Worm (Caenorhabditis elegans) whole organism, L3 larva: ENCODE measurements around the gene Y49F6B.19.

ENCODE experiments used
- R02D3.7 ChIP-seq: fragments of 150-350 bp; optimal IDR thresholded peaks from 2 replicates; lab custom pipeline; 2014; ENCODE audit warnings: missing biosample characterization, missing genetic modification characterization
- ama-1 ChIP-seq: fragments of 150-350 bp; optimal IDR thresholded peaks from 2 replicates; lab custom pipeline; 2018
- ceh-16 ChIP-seq: sonication (generic microtip); optimal IDR thresholded peaks from 2 replicates; lab custom pipeline; 2017; ENCODE audit warnings: missing biosample characterization, missing genetic modification characterization
- ceh-28 ChIP-seq: fragments of 150-350 bp; optimal IDR thresholded peaks from 2 replicates; lab custom pipeline; 2014; ENCODE audit warnings: missing biosample characterization, missing genetic modification reagents, missing genetic modification characterization
- daf-12 ChIP-seq: fragments of 150-350 bp; optimal IDR thresholded peaks from 2 replicates; lab custom pipeline; 2014; ENCODE audit warnings: missing biosample characterization, missing genetic modification reagents, missing genetic modification characterization
- egl-27 ChIP-seq: sonication (generic microtip); optimal IDR thresholded peaks from 4 replicates; lab custom pipeline; 2017; ENCODE audit warnings: missing biosample characterization, missing genetic modification reagents, missing genetic modification characterization
- egl-5 ChIP-seq: fragments of 150-350 bp; optimal IDR thresholded peaks from 2 replicates; lab custom pipeline; 2017; ENCODE audit warnings: missing biosample characterization, missing genetic modification reagents, missing genetic modification characterization, inconsistent platforms
- elt-1 ChIP-seq: fragments of 150-350 bp; optimal IDR thresholded peaks from 2 replicates; lab custom pipeline; 2014; ENCODE audit warnings: missing biosample characterization, missing genetic modification characterization
- elt-2 ChIP-seq: sonication (generic microtip); optimal IDR thresholded peaks from 2 replicates; lab custom pipeline; 2016; ENCODE audit warnings: missing genetic modification reagents, mild to moderate bottlenecking, missing genetic modification characterization, missing compliant biosample characterization
- eor-1 ChIP-seq, 2 experiments: fragments of 150-350 bp; optimal IDR thresholded peaks; 2 replicates each; lab custom pipeline; 2014 to 2018; ENCODE audit warnings: missing biosample characterization in 2 of 2, missing genetic modification characterization in 2 of 2
- fkh-10 ChIP-seq: sonication (generic microtip); optimal IDR thresholded peaks from 2 replicates; lab custom pipeline; 2017; ENCODE audit warnings: missing biosample characterization, missing genetic modification reagents, missing genetic modification characterization
- fos-1 ChIP-seq: fragments of 150-350 bp; optimal IDR thresholded peaks from 2 replicates; lab custom pipeline; 2014; ENCODE audit warnings: missing biosample characterization, missing genetic modification characterization
- hmg-11 ChIP-seq: sonication (generic microtip); optimal IDR thresholded peaks from 2 replicates; lab custom pipeline; 2016; ENCODE audit warnings: missing genetic modification characterization, missing compliant biosample characterization
- jun-1 ChIP-seq: fragments of 150-350 bp; optimal IDR thresholded peaks from 2 replicates; lab custom pipeline; 2014; ENCODE audit warnings: missing biosample characterization, missing genetic modification reagents, missing genetic modification characterization
- lin-15B ChIP-seq: fragments of 150-350 bp; optimal IDR thresholded peaks from 2 replicates; lab custom pipeline; 2014; ENCODE audit warnings: missing biosample characterization, missing genetic modification characterization
- lin-39 ChIP-seq: fragments of 150-350 bp; optimal IDR thresholded peaks from 2 replicates; lab custom pipeline; 2018; ENCODE audit warnings: missing biosample characterization, missing genetic modification reagents, missing genetic modification characterization
- mml-1 ChIP-seq: fragments of 150-350 bp; sonication (generic microtip); optimal IDR thresholded peaks from 3 replicates; lab custom pipeline; 2014; ENCODE audit warnings: missing biosample characterization, missing genetic modification characterization
- nfya-1 ChIP-seq: sonication (generic microtip); optimal IDR thresholded peaks from 2 replicates; lab custom pipeline; 2017; ENCODE audit warnings: missing genetic modification characterization, mild to moderate bottlenecking, missing compliant biosample characterization, antibody characterized with exemption, moderate library complexity; ENCODE audit not compliant: insufficient read depth
- nhr-11 ChIP-seq: fragments of 150-350 bp; optimal IDR thresholded peaks from 2 replicates; lab custom pipeline; 2014; ENCODE audit warnings: missing biosample characterization, missing genetic modification characterization
- nhr-23 ChIP-seq: fragments of 150-350 bp; optimal IDR thresholded peaks from 2 replicates; lab custom pipeline; 2014; ENCODE audit warnings: missing biosample characterization, missing genetic modification reagents, missing genetic modification characterization
- nhr-237 ChIP-seq: fragments of 150-350 bp; optimal IDR thresholded peaks from 2 replicates; lab custom pipeline; 2014; ENCODE audit warnings: missing biosample characterization, missing genetic modification characterization
- nhr-25 ChIP-seq: sonication (generic microtip); optimal IDR thresholded peaks from 2 replicates; lab custom pipeline; 2017; ENCODE audit warnings: missing biosample characterization, missing genetic modification characterization
- nhr-28 ChIP-seq: fragments of 150-350 bp; optimal IDR thresholded peaks from 2 replicates; lab custom pipeline; 2014; ENCODE audit warnings: missing biosample characterization, missing genetic modification characterization
- nhr-43 ChIP-seq: sonication (generic microtip); optimal IDR thresholded peaks from 2 replicates; lab custom pipeline; 2016; ENCODE audit warnings: mild to moderate bottlenecking, missing genetic modification characterization, missing compliant biosample characterization; ENCODE audit not compliant: poor library complexity, severe bottlenecking
- nhr-67 ChIP-seq: fragments of 150-350 bp; optimal IDR thresholded peaks from 2 replicates; lab custom pipeline; 2014; ENCODE audit warnings: missing biosample characterization, missing genetic modification characterization
- nhr-76 ChIP-seq: fragments of 150-350 bp; sonication (generic microtip); optimal IDR thresholded peaks from 5 replicates; lab custom pipeline; 2014; ENCODE audit warnings: missing biosample characterization, missing genetic modification characterization
- pha-4 ChIP-seq: fragments of 150-350 bp; optimal IDR thresholded peaks from 2 replicates; lab custom pipeline; 2014; ENCODE audit warnings: missing biosample characterization, missing genetic modification reagents, missing genetic modification characterization
- pqm-1 ChIP-seq: fragments of 150-350 bp; optimal IDR thresholded peaks from 2 replicates; lab custom pipeline; 2017; ENCODE audit warnings: missing biosample characterization, missing genetic modification characterization, inconsistent platforms
- sea-2 ChIP-seq: fragments of 150-350 bp; sonication (generic microtip); optimal IDR thresholded peaks from 4 replicates; lab custom pipeline; 2014; ENCODE audit warnings: missing biosample characterization, missing genetic modification reagents, missing genetic modification characterization
- skn-1 ChIP-seq: fragments of 150-350 bp; optimal IDR thresholded peaks from 2 replicates; lab custom pipeline; 2014; ENCODE audit warnings: missing biosample characterization, missing genetic modification characterization
- snpc-4 ChIP-seq: fragments of 150-350 bp; optimal IDR thresholded peaks from 2 replicates; lab custom pipeline; 2014; ENCODE audit warnings: missing biosample characterization, missing genetic modification characterization
- tbx-2 ChIP-seq: sonication (generic microtip); optimal IDR thresholded peaks from 2 replicates; lab custom pipeline; 2016; ENCODE audit warnings: mild to moderate bottlenecking, missing genetic modification characterization, missing compliant biosample characterization
- zag-1 ChIP-seq: fragments of 150-350 bp; optimal IDR thresholded peaks from 2 replicates; lab custom pipeline; 2014; ENCODE audit warnings: missing biosample characterization, missing genetic modification characterization
- ztf-11 ChIP-seq: fragments of 150-350 bp; optimal IDR thresholded peaks from 2 replicates; lab custom pipeline; 2014; ENCODE audit warnings: missing biosample characterization, missing genetic modification characterization
- ztf-4 ChIP-seq: fragments of 150-350 bp; optimal IDR thresholded peaks from 2 replicates; lab custom pipeline; 2014; ENCODE audit warnings: missing biosample characterization, missing genetic modification characterization

The Y49F6B.19 gene

ce11 chrII:3518961-3519544 lies 6.9 kb upstream of the Y49F6B.19 start, which contains the start of gene clec-126 (continued):
- TF ChIP-seq nhr-76 (tag; lab: Kevin White, UChicago) (no peak), nhr-11 (tag; lab: Kevin White, UChicago) (no peak), egl-27 (tag; lab: Kevin White, UChicago) (peak; percentile 72), ceh-28 (tag; lab: Kevin White, UChicago) (peak; percentile 18), ztf-11 (tag; lab: Kevin White, UChicago) (no peak), elt-1 (tag; lab: Kevin White, UChicago) (no peak), fkh-10 (GFP tag; lab: Kevin White, UChicago) (no peak)

- TF ChIP-seq nhr-11 (tag; lab: Kevin White, UChicago) (no peak), jun-1 (no peak), elt-2 (tag; lab: Kevin White, UChicago) (no peak)
Observed at ce11 chrII:3516175-3516574, 4.0 kb upstream of the Y49F6B.19 start.

DNA sequence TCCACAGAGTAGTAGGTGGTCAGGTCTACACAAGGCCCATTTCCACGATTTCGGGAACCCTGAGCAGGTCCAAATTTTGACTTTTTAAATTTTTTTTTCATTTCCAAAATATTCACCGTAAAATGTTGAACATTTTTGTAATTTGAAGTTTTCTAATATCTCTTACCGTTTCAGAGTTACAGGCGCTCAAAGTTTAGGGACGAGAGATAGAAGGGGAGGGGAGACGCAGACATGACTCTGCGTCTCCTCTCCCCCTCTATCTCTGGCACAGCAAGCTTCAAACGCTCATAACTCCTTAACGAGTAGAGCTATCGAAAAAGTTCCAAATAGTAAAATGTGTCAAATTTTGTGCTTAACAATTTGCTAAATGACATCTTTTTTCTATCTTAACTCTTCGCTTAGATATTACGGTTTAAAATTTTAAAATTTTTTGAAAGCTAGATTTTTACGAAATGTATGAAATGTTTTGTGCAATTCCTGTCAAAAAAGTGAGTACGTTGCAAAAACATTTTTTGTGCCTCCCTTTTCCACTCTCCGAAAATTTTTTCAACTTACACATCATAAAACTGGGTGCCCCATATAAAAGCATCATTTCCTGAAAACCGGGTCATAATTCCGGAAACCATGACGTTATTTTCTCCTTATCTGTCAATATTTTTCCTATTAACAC lies 3.4 kb upstream of the Y49F6B.19 start, which contains the start of the genes Y49F6B.14 and clec-125:
TSS of gene Y49F6B.14 (minus strand) at position 101 of the 670 bp plus-strand sequence.
TSS of gene clec-125 (plus strand) at position 620 of the 670 bp plus-strand sequence.
- TF ChIP-seq ceh-16 (tag; lab: Kevin White, UChicago) (no peak), eor-1 (tag; optimal IDR thresholded peaks at IDR 0.05; lab: Kevin White, UChicago) (no peak), zag-1 (tag; lab: Kevin White, UChicago) (no peak), fkh-10 (GFP tag; lab: Kevin White, UChicago) (no peak), nhr-237 (tag; lab: Kevin White, UChicago) (no peak), ztf-4 (tag; lab: Kevin White, UChicago) (no peak), elt-2 (tag; lab: Kevin White, UChicago) (no peak), lin-15B (no peak), fos-1 (tag; lab: Kevin White, UChicago) (no peak), egl-27 (tag; lab: Kevin White, UChicago) (no peak), nhr-28 (tag; lab: Kevin White, UChicago) (no peak), nhr-43 (tag; lab: Kevin White, UChicago) (no peak)

DNA sequence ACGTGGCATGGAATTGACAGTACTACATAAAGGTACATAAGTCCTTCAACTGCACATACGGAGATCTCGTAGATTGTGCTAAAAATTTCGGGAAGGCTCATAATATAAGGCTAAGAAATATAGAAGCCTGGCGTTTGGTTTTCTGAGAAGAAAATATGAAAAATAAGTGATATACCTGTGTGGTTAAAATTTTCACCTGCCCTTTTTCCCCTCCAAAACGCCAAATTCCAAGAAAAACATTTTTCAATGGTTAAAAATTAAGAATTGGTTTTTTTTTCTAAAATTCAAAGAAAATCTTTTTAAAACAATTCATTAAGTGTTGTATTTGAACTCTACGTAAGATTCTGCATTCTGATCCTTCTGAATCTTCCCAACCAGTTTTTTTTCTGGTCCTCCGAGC lies 2.5 kb upstream of the Y49F6B.19 start, which contains the start of gene srz-5:
TSS of gene srz-5 (minus strand) at position 101 of the 400 bp plus-strand sequence.
- TF ChIP-seq jun-1 (no peak), mml-1 (tag; lab: Kevin White, UChicago) (no peak)

- no peak for TF ChIP-seq lin-15B
- no peak for TF ChIP-seq hmg-11 (tag; lab: Kevin White, UChicago)
- no peak for TF ChIP-seq nhr-67 (tag; lab: Kevin White, UChicago)
- no peak for TF ChIP-seq egl-5
- no peak for TF ChIP-seq jun-1
- no peak for TF ChIP-seq fkh-10 (GFP tag; lab: Kevin White, UChicago)
- no peak for TF ChIP-seq fos-1 (tag; lab: Kevin White, UChicago)
- no peak for TF ChIP-seq egl-27 (tag; lab: Kevin White, UChicago)
- TF ChIP-seq skn-1 = no peak
- no peak for TF ChIP-seq pqm-1
- TF ChIP-seq nhr-25 = no peak
- TF ChIP-seq sea-2 (GFP tag; lab: Kevin White, UChicago) = no peak
- no peak for TF ChIP-seq ztf-11 (tag; lab: Kevin White, UChicago)
- TF ChIP-seq ama-1 (lab: Kevin White, UChicago) = no peak
- TF ChIP-seq tbx-2 (tag; lab: Kevin White, UChicago) = no peak
- TF ChIP-seq, all 47 proteins: peak for 0
Observed at ce11 chrII:3504717-3505116, 7.4 kb downstream of the Y49F6B.19 start, which contains the start of gene cyh-1. Gene cyh-1, plus strand, starts transcription at chrII:3505017.

DNA sequence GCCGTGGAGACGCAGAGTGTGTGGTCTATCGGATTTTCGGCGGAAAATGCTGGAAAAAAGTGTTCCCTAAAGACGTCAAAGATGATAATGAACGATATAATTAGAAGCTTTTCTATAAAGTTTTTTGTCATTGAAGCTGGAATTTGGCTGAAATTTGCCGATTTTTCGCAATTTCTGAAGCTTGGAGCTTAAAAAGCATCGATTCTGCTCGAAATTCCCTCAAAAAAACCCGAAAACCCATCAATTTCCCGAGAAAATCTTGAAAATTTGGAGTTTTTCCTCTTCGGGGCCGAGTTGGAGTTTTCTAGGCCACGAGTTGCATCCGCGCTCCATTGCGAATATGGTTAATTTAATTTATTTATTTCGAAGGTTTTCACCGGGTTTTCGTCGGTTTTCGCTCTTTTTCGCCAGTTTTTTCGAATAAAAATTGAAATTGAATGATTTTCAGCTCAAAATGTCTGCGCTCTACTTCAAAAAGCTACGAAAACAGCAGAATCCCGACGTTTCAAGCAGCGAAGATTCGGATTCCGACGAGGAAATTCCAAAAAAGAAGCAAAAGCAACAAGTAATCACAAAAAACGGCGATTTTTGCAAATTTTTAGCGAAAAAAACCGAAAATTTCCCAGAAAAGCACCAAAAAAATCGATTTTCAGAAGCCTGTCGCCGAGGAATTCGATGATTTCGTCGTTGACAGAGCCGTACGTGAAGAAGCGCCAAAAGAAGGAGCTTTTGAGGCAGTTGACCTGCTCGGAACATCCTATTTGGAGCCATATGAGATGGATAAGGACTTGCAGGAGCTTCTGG lies 9.4 kb downstream of the Y49F6B.19 start, which contains the start of the genes col-71 and Y49F6B.2:
TSS of gene col-71 (minus strand) at position 51 of the 804 bp plus-strand sequence.
TSS of gene Y49F6B.2 (plus strand) at position 449 of the 804 bp plus-strand sequence.
- peak; percentile 29 for TF ChIP-seq R02D3.7
- peak; percentile 94 for TF ChIP-seq lin-15B
- TF ChIP-seq pha-4 (tag; lab: Kevin White, UChicago) = peak; percentile 75
- peak; percentile 63 for TF ChIP-seq egl-5
- TF ChIP-seq tbx-2 (tag; lab: Kevin White, UChicago) = peak; percentile 21
- peak; percentile 68 for TF ChIP-seq lin-39 (tag; lab: Kevin White, UChicago)
- TF ChIP-seq egl-27 (tag; lab: Kevin White, UChicago) = no peak
- TF ChIP-seq nfya-1 (tag; lab: Kevin White, UChicago) = peak; percentile 67
- peak; percentile 28 for TF ChIP-seq elt-2 (tag; lab: Kevin White, UChicago)
- peak; percentile 73 for TF ChIP-seq snpc-4 (tag; lab: Kevin White, UChicago)
- no peak for TF ChIP-seq daf-12
- peak; percentile 30 for TF ChIP-seq skn-1
- peak; percentile 61 for TF ChIP-seq nhr-23
- TF ChIP-seq fkh-10 (GFP tag; lab: Kevin White, UChicago) = peak; percentile 59
- no peak for TF ChIP-seq zag-1 (tag; lab: Kevin White, UChicago)
- TF ChIP-seq hmg-11 (tag; lab: Kevin White, UChicago) = peak; percentile 50
- TF ChIP-seq ceh-28 (tag; lab: Kevin White, UChicago) = peak; percentile 47
- no peak for TF ChIP-seq ama-1 (lab: Kevin White, UChicago)
